Fruit fly (Drosophila melanogaster): Measurements from ENCODE around the gene Ir10a.

The Ir10a gene

dm6 chrX:11326213-11326731, 15.3 kb upstream of the Ir10a start (continued):
- TF ChIP-seq pzg (GFP tag; optimal IDR thresholded peaks at IDR 0.05) (no peak), CG7963 (GFP tag; IDR thresholded peaks at IDR 0.05; ENCODE audit: partially characterized antibody) (no peak), Mrtf (GFP tag; IDR thresholded peaks at IDR 0.05) (peak; percentile 48; the same call in 1 of the 3 replicates), Deaf1 (tag; optimal IDR thresholded peaks at IDR 0.05) (no peak), jumu (GFP tag; optimal IDR thresholded peaks at IDR 0.05) (peak; percentile 55), CG13296 (GFP tag; optimal IDR thresholded peaks at IDR 0.05) (peak; percentile 64), CG32767 (GFP tag; IDR thresholded peaks at IDR 0.05) (no peak), grn (GFP tag; optimal IDR thresholded peaks at IDR 0.05) (no peak), Tbp (GFP tag; optimal IDR thresholded peaks at IDR 0.05) (no peak), CG4730 (GFP tag; IDR thresholded peaks at IDR 0.05) (no peak), repo (GFP tag; optimal IDR thresholded peaks at IDR 0.05) (no peak), C15 (GFP tag; IDR thresholded peaks at IDR 0.05) (peak; percentile 35; the same call in 1 of the 3 replicates), tap (tag; optimal IDR thresholded peaks at IDR 0.05) (peak; percentile 63), tx (GFP tag; optimal IDR thresholded peaks at IDR 0.05) (peak; percentile 21), H15 (GFP tag; IDR thresholded peaks at IDR 0.05) (no peak), CG10209 (GFP tag; optimal IDR thresholded peaks at IDR 0.05) (peak; percentile 68), Poxn (GFP tag; IDR thresholded peaks at IDR 0.05) (no peak), Dbx (GFP tag; IDR thresholded peaks at IDR 0.05) (peak; percentile 56; the same call in 1 of the 3 replicates), sima (GFP tag; optimal IDR thresholded peaks at IDR 0.05) (no peak), CG31388 (GFP tag; optimal IDR thresholded peaks at IDR 0.05) (no peak), HLHmδ (GFP tag; optimal IDR thresholded peaks at IDR 0.05) (no peak), CG12236 (GFP tag; optimal IDR thresholded peaks at IDR 0.05) (peak; percentile 14), Lim3 (GFP tag; IDR thresholded peaks at IDR 0.05) (no peak), CG11560 (tag; IDR thresholded peaks at IDR 0.05) (peak; percentile 50; the same call in 1 of the 3 replicates), dimm (GFP tag; IDR thresholded peaks at IDR 0.05) (no peak), zfh2 (GFP tag; optimal IDR thresholded peaks at IDR 0.05) (peak; percentile 42), twi (tag; optimal IDR thresholded peaks at IDR 0.05) (peak; percentile 13), kah (GFP tag; optimal IDR thresholded peaks at IDR 0.05) (peak; percentile 31), CG9727 (GFP tag; optimal IDR thresholded peaks at IDR 0.05) (peak; percentile 74), nau (GFP tag; optimal IDR thresholded peaks at IDR 0.05) (no peak), tgo (GFP tag; IDR thresholded peaks at IDR 0.05) (peak; percentile 42; the same call in 2 of the 3 replicates), CG14667 (GFP tag; IDR thresholded peaks at IDR 0.05) (peak; percentile 40; the same call in 1 of the 2 replicates), CG11695 (GFP tag; IDR thresholded peaks at IDR 0.05) (peak; percentile 82), CG13775 (GFP tag; optimal IDR thresholded peaks at IDR 0.05) (peak; percentile 45), CG15479 (GFP tag; optimal IDR thresholded peaks at IDR 0.05) (no peak), Hsf (GFP tag; optimal IDR thresholded peaks at IDR 0.05) (peak; percentile 63), seq (GFP tag; IDR thresholded peaks at IDR 0.05) (peak; percentile 59; the same call in 1 of the 2 replicates), ato (GFP tag; IDR thresholded peaks at IDR 0.05; ENCODE audit: partially characterized antibody) (no peak), sens-2 (GFP tag; IDR thresholded peaks at IDR 0.05) (no peak), al (GFP tag; IDR thresholded peaks at IDR 0.05) (peak; percentile 48), Taf1 (GFP tag; IDR thresholded peaks at IDR 0.05) (peak; percentile 41; the same call in 1 of the 2 replicates), ac (GFP tag; optimal IDR thresholded peaks at IDR 0.05) (no peak), Lpt (GFP tag; optimal IDR thresholded peaks at IDR 0.05) (no peak), dan (GFP tag; IDR thresholded peaks at IDR 0.05) (no peak), CG4360 (GFP tag; IDR thresholded peaks at IDR 0.05) (no peak), ind (GFP tag; optimal IDR thresholded peaks at IDR 0.05) (peak; percentile 58), lab (GFP tag; optimal IDR thresholded peaks at IDR 0.05) (peak; percentile 85), CG2120 (GFP tag; optimal IDR thresholded peaks at IDR 0.05) (peak; percentile 78), maf-S (GFP tag; optimal IDR thresholded peaks at IDR 0.05) (peak; percentile 49), prd (optimal IDR thresholded peaks at IDR 0.05) (no peak), prd (GFP tag; IDR thresholded peaks at IDR 0.05) (peak; percentile 52), Bdp1 (GFP tag; optimal IDR thresholded peaks at IDR 0.05) (peak; percentile 8)
